Fruit fly (Drosophila melanogaster) whole organism, embryonic: ENCODE measurements around the gene CG13893.

Source experiments
- Antp ChIP-seq: fragments of 200-800 bp; sonication (Bioruptor generic); optimal IDR thresholded peaks from 3 replicates; lab custom pipeline; 2016; ENCODE audit warnings: missing biosample characterization, missing genetic modification characterization
- Bteb2 ChIP-seq: fragments of 200-800 bp; sonication (Bioruptor generic); optimal IDR thresholded peaks from 2 replicates; lab custom pipeline; 2016; ENCODE audit warnings: missing biosample characterization, missing genetic modification characterization
- C15 ChIP-seq: fragments of 200-800 bp; sonication (Bioruptor generic); IDR thresholded peaks from 3 replicates; pipeline ENCODE4 v1.3.6; 2022; ENCODE audit warnings: missing biosample characterization, missing genetic modification characterization
- CG1024 ChIP-seq: fragments of 200-800 bp; sonication (Bioruptor generic); IDR thresholded peaks from 2 replicates; pipeline ENCODE4 v1.3.6; 2022; ENCODE audit warnings: missing biosample characterization, missing genetic modification characterization
- CG10431 ChIP-seq: fragments of 200-800 bp; sonication (Bioruptor generic); optimal IDR thresholded peaks from 3 replicates; lab custom pipeline; 2018; ENCODE audit warnings: missing biosample characterization, mild to moderate bottlenecking, missing genetic modification characterization
- CG10959 ChIP-seq: fragments of 200-800 bp; sonication (Bioruptor generic); IDR thresholded peaks from 2 replicates; pipeline ENCODE4 v1.3.6; 2022; ENCODE audit warnings: missing biosample characterization, missing genetic modification characterization
- CG11085 ChIP-seq: fragments of 200-800 bp; sonication (Bioruptor generic); IDR thresholded peaks from 2 replicates; pipeline ENCODE4 v1.3.6; 2022; ENCODE audit warnings: missing biosample characterization, missing genetic modification characterization
- CG12299 ChIP-seq: fragments of 200-800 bp; sonication (Bioruptor generic); optimal IDR thresholded peaks from 2 replicates; lab custom pipeline; 2018; ENCODE audit warnings: missing biosample characterization, mild to moderate bottlenecking, missing genetic modification characterization
- CG12391 ChIP-seq: fragments of 200-800 bp; sonication (Bioruptor generic); optimal IDR thresholded peaks from 3 replicates; lab custom pipeline; 2018; ENCODE audit warnings: missing biosample characterization, mild to moderate bottlenecking, missing genetic modification characterization, moderate library complexity
- CG12769 ChIP-seq: fragments of 200-800 bp; sonication (Bioruptor generic); optimal IDR thresholded peaks from 2 replicates; lab custom pipeline; 2019; ENCODE audit warnings: missing biosample characterization, mild to moderate bottlenecking, missing genetic modification characterization, moderate library complexity
- CG17568 ChIP-seq: fragments of 200-800 bp; sonication (Bioruptor generic); optimal IDR thresholded peaks from 2 replicates; lab custom pipeline; 2018; ENCODE audit warnings: missing biosample characterization, mild to moderate bottlenecking, missing genetic modification characterization, moderate library complexity
- CG17802 ChIP-seq: fragments of 200-800 bp; sonication (Bioruptor generic); optimal IDR thresholded peaks from 2 replicates; lab custom pipeline; 2018; ENCODE audit warnings: missing biosample characterization, mild to moderate bottlenecking, missing genetic modification characterization, moderate library complexity
- CG2199 ChIP-seq: fragments of 200-800 bp; sonication (Bioruptor generic); IDR thresholded peaks from 3 replicates; pipeline ENCODE4 v1.3.6; 2022; ENCODE audit warnings: missing biosample characterization, missing genetic modification characterization
- CG43689 ChIP-seq: fragments of 200-800 bp; sonication (Bioruptor generic); IDR thresholded peaks from 2 replicates; pipeline ENCODE4 v1.3.6; 2022; ENCODE audit warnings: missing biosample characterization, missing genetic modification characterization
- CG4854 ChIP-seq: fragments of 200-800 bp; sonication (Bioruptor generic); optimal IDR thresholded peaks from 2 replicates; lab custom pipeline; 2016; ENCODE audit warnings: missing biosample characterization, missing genetic modification characterization, inconsistent platforms
- CG5245 ChIP-seq: fragments of 200-800 bp; sonication (Bioruptor generic); optimal IDR thresholded peaks from 3 replicates; lab custom pipeline; 2016; ENCODE audit warnings: missing biosample characterization, missing genetic modification characterization
- CG5953 ChIP-seq: fragments of 200-800 bp; sonication (Bioruptor generic); IDR thresholded peaks from 2 replicates; pipeline ENCODE4 v1.3.6; 2022; ENCODE audit warnings: missing biosample characterization, missing genetic modification characterization
- CG6175 ChIP-seq: fragments of 200-800 bp; sonication (Bioruptor generic); IDR thresholded peaks from 3 replicates; pipeline ENCODE4 v1.3.6; 2022; ENCODE audit warnings: missing biosample characterization, missing genetic modification characterization
- CG6254 ChIP-seq: fragments of 200-800 bp; sonication (Bioruptor generic); optimal IDR thresholded peaks from 3 replicates; lab custom pipeline; 2017; ENCODE audit warnings: mild to moderate bottlenecking, missing biosample characterization, missing genetic modification reagents, missing genetic modification characterization
- CG7556 ChIP-seq: fragments of 200-800 bp; sonication (Bioruptor generic); optimal IDR thresholded peaks from 2 replicates; lab custom pipeline; 2017; ENCODE audit warnings: missing biosample characterization, mild to moderate bottlenecking, missing genetic modification characterization
- CG7786 ChIP-seq: fragments of 200-800 bp; sonication (Bioruptor generic); optimal IDR thresholded peaks from 2 replicates; lab custom pipeline; 2016; ENCODE audit warnings: missing biosample characterization, missing genetic modification characterization
- CG7963 ChIP-seq: fragments of 200-800 bp; sonication (Bioruptor generic); IDR thresholded peaks from 3 replicates; pipeline ENCODE4 v1.3.6; 2022; ENCODE audit warnings: missing biosample characterization, missing genetic modification characterization; ENCODE audit not compliant: partially characterized antibody
- CG7987 ChIP-seq: fragments of 200-800 bp; sonication (Bioruptor generic); optimal IDR thresholded peaks from 2 replicates; lab custom pipeline; 2018; ENCODE audit warnings: missing biosample characterization, mild to moderate bottlenecking, missing genetic modification characterization, moderate library complexity
- Dek ChIP-seq: fragments of 200-800 bp; sonication (Bioruptor generic); optimal IDR thresholded peaks from 3 replicates; lab custom pipeline; 2019; ENCODE audit warnings: missing biosample characterization, mild to moderate bottlenecking, missing genetic modification characterization, moderate library complexity
- Elba2 ChIP-seq: fragments of 200-800 bp; sonication (Bioruptor generic); optimal IDR thresholded peaks from 3 replicates; lab custom pipeline; 2016; ENCODE audit warnings: missing biosample characterization, missing genetic modification characterization
- HmgZ ChIP-seq: fragments of 200-800 bp; sonication (Bioruptor generic); optimal IDR thresholded peaks from 2 replicates; lab custom pipeline; 2018; ENCODE audit warnings: missing biosample characterization, mild to moderate bottlenecking, missing genetic modification characterization
- Max ChIP-seq: fragments of 200-800 bp; sonication (Bioruptor generic); optimal IDR thresholded peaks from 2 replicates; lab custom pipeline; 2016; ENCODE audit warnings: missing biosample characterization, mild to moderate bottlenecking, missing genetic modification characterization
- Oli ChIP-seq: fragments of 200-800 bp; sonication (Bioruptor generic); optimal IDR thresholded peaks from 2 replicates; lab custom pipeline; 2018; ENCODE audit warnings: missing biosample characterization, mild to moderate bottlenecking, missing genetic modification characterization, moderate library complexity
- Scr ChIP-seq: fragments of 200-800 bp; sonication (Bioruptor generic); IDR thresholded peaks from 2 replicates; pipeline ENCODE4 v1.3.6; 2022; ENCODE audit warnings: missing biosample characterization, missing genetic modification characterization; ENCODE audit not compliant: partially characterized antibody
- Taf1 ChIP-seq: fragments of 200-800 bp; sonication (Bioruptor generic); IDR thresholded peaks from 2 replicates; pipeline ENCODE4 v1.3.6; 2022; ENCODE audit warnings: missing biosample characterization, missing genetic modification characterization
- Trl ChIP-seq, 3 experiments: fragments of >200 bp in 2 of 3; fragments of 200-800 bp in 1 of 3; sonication (Bioruptor generic) in 1 of 3; optimal IDR thresholded peaks; 2 replicates in 1 of 3; 3 replicates in 2 of 3; lab custom pipeline; 2016 to 2017; ENCODE audit warnings: missing biosample characterization in 1 of 3, missing genetic modification characterization in 1 of 3
- YL-1 ChIP-seq: fragments of 200-800 bp; sonication (Bioruptor generic); optimal IDR thresholded peaks from 3 replicates; lab custom pipeline; 2017; ENCODE audit warnings: missing biosample characterization, mild to moderate bottlenecking, missing genetic modification characterization
- ap ChIP-seq: fragments of 200-800 bp; sonication (Bioruptor generic); IDR thresholded peaks from 2 replicates; pipeline ENCODE4 v1.3.6; 2022; ENCODE audit warnings: missing biosample characterization, missing genetic modification characterization
- ara ChIP-seq: fragments of 200-800 bp; sonication (Bioruptor generic); IDR thresholded peaks from 2 replicates; pipeline ENCODE4 v1.3.6; 2022; ENCODE audit warnings: missing biosample characterization, missing genetic modification characterization
- bab2 ChIP-seq: fragments of 200-800 bp; sonication (Bioruptor generic); optimal IDR thresholded peaks from 2 replicates; lab custom pipeline; 2016; ENCODE audit warnings: missing biosample characterization, missing genetic modification characterization
- emc ChIP-seq: fragments of 200-800 bp; sonication (Bioruptor generic); optimal IDR thresholded peaks from 2 replicates; lab custom pipeline; 2016; ENCODE audit warnings: missing biosample characterization, missing genetic modification characterization
- ind ChIP-seq: fragments of 200-800 bp; sonication (Bioruptor generic); optimal IDR thresholded peaks from 3 replicates; lab custom pipeline; 2016; ENCODE audit warnings: missing biosample characterization, missing genetic modification characterization
- lab ChIP-seq: fragments of 200-800 bp; sonication (Bioruptor generic); optimal IDR thresholded peaks from 3 replicates; lab custom pipeline; 2017; ENCODE audit warnings: missing biosample characterization, missing genetic modification characterization, mild to moderate bottlenecking, moderate library complexity, missing genetic modification reagents
- luna ChIP-seq: fragments of 200-800 bp; sonication (Bioruptor generic); optimal IDR thresholded peaks from 2 replicates; lab custom pipeline; 2016; ENCODE audit warnings: missing biosample characterization, missing genetic modification characterization
- org-1 ChIP-seq: fragments of 200-800 bp; sonication (Bioruptor generic); optimal IDR thresholded peaks from 2 replicates; lab custom pipeline; 2017; ENCODE audit warnings: missing biosample characterization, missing genetic modification characterization
- peb ChIP-seq: fragments of 200-800 bp; sonication (Bioruptor generic); IDR thresholded peaks from 2 replicates; pipeline ENCODE4 v1.3.6; 2022; ENCODE audit warnings: missing biosample characterization, missing genetic modification characterization
- prd ChIP-seq, 3 experiments: fragments of >200 bp in 2 of 3; fragments of 200-800 bp in 1 of 3; sonication (Bioruptor generic) in 1 of 3; optimal IDR thresholded peaks in 2 of 3; IDR thresholded peaks in 1 of 3; 2 replicates in 2 of 3; 3 replicates in 1 of 3; pipeline versions ENCODE4 v1.3.6 to Lab custom; 2017 to 2022; ENCODE audit warnings: missing biosample characterization in 1 of 3, missing genetic modification characterization in 1 of 3
- pzg ChIP-seq: fragments of 200-800 bp; sonication (Bioruptor generic); optimal IDR thresholded peaks from 3 replicates; lab custom pipeline; 2018; ENCODE audit warnings: missing biosample characterization, mild to moderate bottlenecking, missing genetic modification characterization, moderate library complexity
- ranshi ChIP-seq: fragments of 200-800 bp; sonication (Bioruptor generic); IDR thresholded peaks from 2 replicates; pipeline ENCODE4 v1.3.6; 2022; ENCODE audit warnings: missing biosample characterization, missing genetic modification characterization
- sima ChIP-seq: fragments of 200-800 bp; sonication (Bioruptor generic); optimal IDR thresholded peaks from 2 replicates; lab custom pipeline; 2016; ENCODE audit warnings: missing biosample characterization, missing genetic modification characterization
- slou ChIP-seq: fragments of 200-800 bp; sonication (Bioruptor generic); optimal IDR thresholded peaks from 3 replicates; lab custom pipeline; 2016; ENCODE audit warnings: missing biosample characterization, missing genetic modification characterization
- slp2 ChIP-seq: fragments of 200-800 bp; sonication (Bioruptor generic); optimal IDR thresholded peaks from 2 replicates; lab custom pipeline; 2016; ENCODE audit warnings: missing biosample characterization, missing genetic modification characterization
- usp ChIP-seq: fragments of >200 bp; optimal IDR thresholded peaks from 2 replicates; lab custom pipeline; 2017; ENCODE audit warnings: missing biosample characterization, missing genetic modification characterization
- vvl ChIP-seq: fragments of 200-800 bp; sonication (Bioruptor generic); IDR thresholded peaks from 2 replicates; pipeline ENCODE4 v1.3.6; 2022; ENCODE audit warnings: missing biosample characterization, missing genetic modification characterization

Gene CG13893

DNA sequence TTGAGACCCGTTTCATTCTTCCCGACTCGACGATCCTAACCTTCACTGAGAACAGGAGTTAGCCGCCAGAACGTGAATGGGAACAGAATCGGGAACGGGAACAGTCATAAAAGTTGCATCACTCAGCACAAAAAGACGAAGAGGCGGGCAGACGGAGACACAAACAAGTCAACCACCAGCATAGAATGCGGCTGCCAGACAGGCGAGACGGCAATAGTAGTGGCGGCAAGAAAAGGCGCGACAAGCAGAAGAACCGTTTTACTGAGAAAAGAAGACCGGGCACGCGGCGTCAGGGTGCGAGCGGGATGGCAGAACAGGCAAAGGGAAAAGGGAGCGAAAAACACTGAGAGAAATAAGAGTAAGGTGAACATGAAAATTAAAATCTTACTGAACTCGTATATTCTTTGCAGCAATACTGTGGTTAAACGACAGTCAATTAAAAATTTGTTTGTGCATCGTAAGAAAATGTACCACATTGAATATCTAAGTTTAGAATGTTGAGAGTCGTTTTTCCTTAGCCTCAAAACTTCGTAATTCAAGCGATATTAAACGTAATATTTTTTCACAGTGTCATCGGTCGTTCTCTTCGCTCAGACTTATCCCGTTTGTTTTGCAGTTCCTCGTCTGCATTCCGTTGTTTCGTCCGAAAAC, 36.6 kb upstream of the CG13893 start (continued):
- no peak for TF ChIP-seq Trl (optimal IDR thresholded peaks at IDR 0.05; lab: Kevin White, UChicago)
- peak; percentile 90 for TF ChIP-seq Trl (GFP tag; optimal IDR thresholded peaks at IDR 0.05; lab: Kevin White, UChicago)
- peak; percentile 79 for TF ChIP-seq Max (GFP tag; lab: Kevin White, UChicago)
- peak; percentile 82 for TF ChIP-seq CG7786
- peak; percentile 80 for TF ChIP-seq CG10959
- peak; percentile 93 for TF ChIP-seq CG2199
- TF ChIP-seq Dek (tag; lab: Kevin White, UChicago): peak; percentile 63
- TF ChIP-seq HmgZ (tag; lab: Kevin White, UChicago): peak; percentile 51
- TF ChIP-seq CG12391 (tag; lab: Kevin White, UChicago): peak; percentile 91
- TF ChIP-seq Taf1 (GFP tag; lab: Robert Waterston, UW): no peak
- TF ChIP-seq slp2 (GFP tag; lab: Kevin White, UChicago): peak; percentile 75
- peak; percentile 83 for TF ChIP-seq org-1 (GFP tag; lab: Kevin White, UChicago)
- TF ChIP-seq CG12769 (tag; lab: Kevin White, UChicago): peak; percentile 64
- peak; percentile 83 for TF ChIP-seq ind (GFP tag; lab: Kevin White, UChicago)
- peak; percentile 49 for TF ChIP-seq Elba2 (GFP tag; lab: Kevin White, UChicago)
- TF ChIP-seq CG4854: peak; percentile 31
- TF ChIP-seq CG6254 (GFP tag; lab: Kevin White, UChicago): peak; percentile 83
- TF ChIP-seq CG10431 (GFP tag; lab: Kevin White, UChicago): peak; percentile 73
- peak; percentile 85 for TF ChIP-seq ara (GFP tag; lab: Robert Waterston, UW)
- peak; percentile 86 for TF ChIP-seq bab2 (GFP tag; lab: Kevin White, UChicago)
- no peak for TF ChIP-seq prd (optimal IDR thresholded peaks at IDR 0.05; lab: Kevin White, UChicago)
- peak; percentile 88 for TF ChIP-seq prd (GFP tag; IDR thresholded peaks at IDR 0.05; lab: Robert Waterston, UW)
- peak; percentile 85 for TF ChIP-seq Oli (tag; lab: Kevin White, UChicago)
- TF ChIP-seq ap: peak; percentile 72
- peak; percentile 1 for TF ChIP-seq CG7987 (GFP tag; lab: Kevin White, UChicago)
- TF ChIP-seq CG17568: peak; percentile 82
- peak; percentile 40 for TF ChIP-seq YL-1 (GFP tag; lab: Kevin White, UChicago)
- TF ChIP-seq Antp (GFP tag; lab: Kevin White, UChicago): peak; percentile 85
- TF ChIP-seq CG43689: no peak
- no peak for TF ChIP-seq emc (GFP tag; lab: Kevin White, UChicago)
- peak; percentile 72 for TF ChIP-seq ranshi (GFP tag; lab: Robert Waterston, UW)
- TF ChIP-seq CG12299 (tag; lab: Kevin White, UChicago): peak; percentile 76
- TF ChIP-seq Bteb2 (GFP tag; lab: Kevin White, UChicago): peak; percentile 45
- TF ChIP-seq luna (GFP tag; lab: Kevin White, UChicago): peak; percentile 25
- 0 out of 3 replicates have a peak, but pooled peaks have one; percentile 33 for TF ChIP-seq CG6175 (GFP tag; lab: Robert Waterston, UW)
- TF ChIP-seq slou (GFP tag; lab: Kevin White, UChicago): peak; percentile 40
- peak; percentile 88 for TF ChIP-seq CG7556 (GFP tag; lab: Kevin White, UChicago)
- peak; percentile 81 for TF ChIP-seq lab (GFP tag; lab: Kevin White, UChicago)
- TF ChIP-seq peb (GFP tag; lab: Robert Waterston, UW): peak; percentile 65
- TF ChIP-seq CG5245 (GFP tag; lab: Kevin White, UChicago): peak; percentile 79
- peak; percentile 30 for TF ChIP-seq CG17802 (tag; lab: Kevin White, UChicago)
- TF ChIP-seq pzg (GFP tag; lab: Kevin White, UChicago): no peak
- TF ChIP-seq CG11085 (GFP tag; lab: Robert Waterston, UW): no peak
- peak; percentile 67 for TF ChIP-seq sima (GFP tag; lab: Kevin White, UChicago)
- TF ChIP-seq CG1024 (GFP tag; lab: Robert Waterston, UW): peak; percentile 72
- peak; percentile 78 for TF ChIP-seq vvl (GFP tag; lab: Robert Waterston, UW)
- TF ChIP-seq usp (GFP tag; lab: Kevin White, UChicago): no peak
- TF ChIP-seq C15 (GFP tag; lab: Robert Waterston, UW): no peak
- TF ChIP-seq CG7963 (GFP tag; lab: Robert Waterston, UW): no peak
- peak; percentile 70 for TF ChIP-seq CG5953 (GFP tag; lab: Robert Waterston, UW)
- no peak for TF ChIP-seq Scr
